Worm (Caenorhabditis elegans) whole organism, L1 larva: ENCODE data around the gene nhr-149.

Experiments
- nhr-28 ChIP-seq: fragments of 150-350 bp; optimal IDR thresholded peaks from 2 replicates; lab custom pipeline; 2014; ENCODE audit warnings: missing biosample characterization, missing genetic modification characterization
- nhr-90 ChIP-seq: sonication (generic microtip); optimal IDR thresholded peaks from 2 replicates; lab custom pipeline; 2016; ENCODE audit warnings: mild to moderate bottlenecking, missing genetic modification characterization, missing compliant biosample characterization; ENCODE audit not compliant: poor library complexity
- snpc-4 ChIP-seq: fragments of 150-350 bp; optimal IDR thresholded peaks from 2 replicates; lab custom pipeline; 2014; ENCODE audit warnings: missing biosample characterization, missing genetic modification characterization
- sptf-1 ChIP-seq: fragments of 150-350 bp; optimal IDR thresholded peaks from 2 replicates; lab custom pipeline; 2014; ENCODE audit warnings: missing biosample characterization, missing genetic modification characterization

ce11 chrV:7395359-7395758, 45.9 kb upstream of the nhr-149 start, which contains the start of gene srx-9:
- TF ChIP-seq nhr-90 (tag; lab: Kevin White, UChicago) (no peak), sptf-1 (tag; lab: Kevin White, UChicago) (no peak), nhr-28 (tag; lab: Kevin White, UChicago) (no peak), snpc-4 (no peak)
